Worm (Caenorhabditis elegans): ENCODE measurements around the gene Y39F10C.3.

The Y39F10C.3 gene

DNA sequence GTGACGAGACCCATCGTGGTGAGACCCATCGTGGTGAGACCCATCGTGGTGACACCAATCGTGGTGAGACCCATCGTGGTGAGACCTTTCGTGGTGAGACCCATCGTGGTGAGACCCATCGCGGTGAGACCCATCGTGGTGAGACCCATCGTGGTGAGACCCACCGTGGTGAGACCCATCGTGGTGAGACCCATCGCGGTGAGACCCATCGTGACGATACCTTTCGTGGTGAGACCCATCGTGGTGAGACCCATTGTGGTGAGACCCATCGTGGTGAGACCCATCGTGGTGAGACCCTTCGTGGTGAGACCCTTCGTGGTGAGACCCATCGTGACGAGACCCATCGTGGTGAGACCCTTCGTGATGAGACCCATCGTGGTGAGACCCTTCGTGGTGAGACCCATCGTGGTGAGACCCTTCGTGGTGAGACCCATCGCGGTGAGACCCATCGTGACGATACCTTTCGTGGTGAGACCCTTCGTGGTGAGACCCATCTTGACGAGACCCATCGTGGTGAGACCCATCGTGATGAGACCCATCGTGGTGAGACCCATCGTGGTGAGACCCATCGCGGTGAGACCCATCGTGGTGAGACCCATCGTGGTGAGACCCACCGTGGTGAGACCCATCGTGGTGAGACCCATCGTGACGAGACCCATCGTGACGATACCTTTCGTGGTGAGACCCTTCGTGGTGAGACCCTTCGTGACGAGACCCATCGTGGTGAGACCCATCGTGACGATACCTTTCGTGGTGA is 22.7 kb downstream of the Y39F10C.3 start:
- TF ChIP-seq K11D2.4 (GFP tag; IDR thresholded peaks at IDR 0.05) (0 out of 2 replicates have a peak, but pooled peaks have one; percentile 44), lag-1 (GFP tag; IDR thresholded peaks at IDR 0.05) (peak; percentile 87; the same call in 1 of the 2 replicates), F33H1.4 (GFP tag; IDR thresholded peaks at IDR 0.05) (peak; percentile 78), hsf-1 (GFP tag; IDR thresholded peaks at IDR 0.05) (peak; percentile 73; the same call in 1 of the 2 replicates), cebp-2 (GFP tag; IDR thresholded peaks at IDR 0.05) (peak; percentile 84; the same call in 1 of the 2 replicates), let-526 (GFP tag; IDR thresholded peaks at IDR 0.05) (0 out of 2 replicates have a peak, but pooled peaks have one; percentile 47), ceh-100 (GFP tag; IDR thresholded peaks at IDR 0.05) (0 out of 2 replicates have a peak, but pooled peaks have one; percentile 31), aptf-3 (GFP tag; IDR thresholded peaks at IDR 0.05) (0 out of 2 replicates have a peak, but pooled peaks have one; percentile 75), madf-6 (GFP tag; IDR thresholded peaks at IDR 0.05) (0 out of 2 replicates have a peak, but pooled peaks have one; percentile 18), mcd-1 (GFP tag; IDR thresholded peaks at IDR 0.05) (0 out of 2 replicates have a peak, but pooled peaks have one; percentile 10), Y56A3A.18 (GFP tag; IDR thresholded peaks at IDR 0.05) (peak; percentile 12; the same call in 1 of the 2 replicates), hmg-20 (GFP tag; IDR thresholded peaks at IDR 0.05) (0 out of 2 replicates have a peak, but pooled peaks have one; percentile 32), madf-8 (GFP tag; conservative IDR thresholded peaks at IDR 0.05) (peak; percentile 31), madf-3 (GFP tag; IDR thresholded peaks at IDR 0.05) (peak; percentile 93), ztf-28 (GFP tag; IDR thresholded peaks at IDR 0.05) (peak; percentile 79), ztf-25 (GFP tag; IDR thresholded peaks at IDR 0.05) (peak; percentile 64; the same call in 1 of the 2 replicates), attf-3 (GFP tag; conservative IDR thresholded peaks at IDR 0.05) (0 out of 2 replicates have a peak, but pooled peaks have one; percentile 8), attf-6 (GFP tag; IDR thresholded peaks at IDR 0.05) (0 out of 2 replicates have a peak, but pooled peaks have one; percentile 27), ceh-58 (GFP tag; IDR thresholded peaks at IDR 0.05) (peak; percentile 98), aptf-2 (GFP tag; conservative IDR thresholded peaks at IDR 0.05) (0 out of 2 replicates have a peak, but pooled peaks have one; percentile 13), egl-44 (GFP tag; IDR thresholded peaks at IDR 0.05) (0 out of 2 replicates have a peak, but pooled peaks have one; percentile 75), lin-26 (GFP tag; IDR thresholded peaks at IDR 0.05) (peak; percentile 73), dox-1 (GFP tag; IDR thresholded peaks at IDR 0.05) (peak; percentile 51; the same call in 1 of the 2 replicates), Y95B8A.8 (GFP tag; IDR thresholded peaks at IDR 0.05) (0 out of 2 replicates have a peak, but pooled peaks have one; percentile 20), nfya-2 (GFP tag; IDR thresholded peaks at IDR 0.05) (0 out of 2 replicates have a peak, but pooled peaks have one; percentile 74), Y53G8AR.9 (GFP tag; conservative IDR thresholded peaks at IDR 0.05) (peak; percentile 85), egl-18 (GFP tag; IDR thresholded peaks at IDR 0.05) (peak; percentile 74; the same call in 1 of the 2 replicates), C17E4.6 (GFP tag; IDR thresholded peaks at IDR 0.05) (0 out of 2 replicates have a peak, but pooled peaks have one; percentile 22), egrh-3 (GFP tag; IDR thresholded peaks at IDR 0.05) (peak; percentile 81; the same call in 1 of the 2 replicates), ceh-91 (GFP tag; IDR thresholded peaks at IDR 0.05) (peak; percentile 41; the same call in 1 of the 2 replicates), ztf-6 (GFP tag; IDR thresholded peaks at IDR 0.05) (0 out of 2 replicates have a peak, but pooled peaks have one; percentile 54), C06A6.2 (GFP tag; conservative IDR thresholded peaks at IDR 0.05) (peak; percentile 46; the same call in 1 of the 2 replicates), bed-1 (GFP tag; IDR thresholded peaks at IDR 0.05) (peak; percentile 88; the same call in 1 of the 2 replicates), F39B2.1 (GFP tag; IDR thresholded peaks at IDR 0.05) (peak; percentile 78; the same call in 1 of the 2 replicates), ceh-40 (GFP tag; IDR thresholded peaks at IDR 0.05) (peak; percentile 59; the same call in 1 of the 2 replicates)

- 0 out of 2 replicates have a peak, but pooled peaks have one; percentile 11 for TF ChIP-seq lin-26 (GFP tag; IDR thresholded peaks at IDR 0.05)
- TF ChIP-seq F33H1.4 (GFP tag; IDR thresholded peaks at IDR 0.05), result peak; percentile 64; the same call in 1 of the 2 replicates
- TF ChIP-seq aptf-2 (GFP tag; conservative IDR thresholded peaks at IDR 0.05), result peak; percentile 21; the same call in 1 of the 2 replicates
- TF ChIP-seq D2030.7 (GFP tag; IDR thresholded peaks at IDR 0.05), result peak; percentile 18; the same call in 1 of the 2 replicates
- TF ChIP-seq madf-6 (GFP tag; IDR thresholded peaks at IDR 0.05), result 0 out of 2 replicates have a peak, but pooled peaks have one; percentile 36
- peak; percentile 44 for TF ChIP-seq ceh-91 (GFP tag; IDR thresholded peaks at IDR 0.05)
- TF ChIP-seq egrh-3 (GFP tag; IDR thresholded peaks at IDR 0.05), result peak; percentile 50; the same call in 1 of the 2 replicates
- TF ChIP-seq attf-6 (GFP tag; IDR thresholded peaks at IDR 0.05), result 0 out of 2 replicates have a peak, but pooled peaks have one; percentile 45
- 0 out of 2 replicates have a peak, but pooled peaks have one; percentile 44 for TF ChIP-seq F37B4.10 (GFP tag; IDR thresholded peaks at IDR 0.05)
- 0 out of 2 replicates have a peak, but pooled peaks have one; percentile 12 for TF ChIP-seq ztf-25 (GFP tag; IDR thresholded peaks at IDR 0.05)
Measured at ce11 chrII:698453-698852, 24.2 kb downstream of the Y39F10C.3 start.
